Fruit fly (Drosophila melanogaster) whole organism, embryonic: Measurements from ENCODE around the gene Csk.
A peak's percentile ranks its signal among the peaks of the same experiment; 100 is the strongest.

Experiments used
- Asciz ChIP-seq: fragments of 200-800 bp; sonication (Bioruptor generic); optimal IDR thresholded peaks from 2 replicates; lab custom pipeline; 2017; ENCODE audit warnings: missing biosample characterization, mild to moderate bottlenecking, missing genetic modification characterization, missing genetic modification reagents
- Atf6 ChIP-seq: fragments of 200-800 bp; sonication (Bioruptor generic); IDR thresholded peaks from 2 replicates; pipeline ENCODE4 v1.3.6; 2022; ENCODE audit warnings: missing biosample characterization, missing genetic modification characterization
- BEAF-32 ChIP-seq: fragments of 200-800 bp; sonication (Bioruptor generic); optimal IDR thresholded peaks from 3 replicates; lab custom pipeline; 2017; ENCODE audit warnings: missing biosample characterization, missing genetic modification characterization, mild to moderate bottlenecking, moderate library complexity, missing genetic modification reagents
- Bgb ChIP-seq: fragments of 200-800 bp; sonication (Bioruptor generic); IDR thresholded peaks from 2 replicates; pipeline ENCODE4 v1.3.6; 2022; ENCODE audit warnings: missing biosample characterization, missing genetic modification characterization; ENCODE audit not compliant: partially characterized antibody
- CG12942 ChIP-seq: fragments of 200-800 bp; sonication (Bioruptor generic); optimal IDR thresholded peaks from 3 replicates; lab custom pipeline; 2016; ENCODE audit warnings: missing biosample characterization, missing genetic modification characterization
- CG14667 ChIP-seq: fragments of 200-800 bp; sonication (Bioruptor generic); IDR thresholded peaks from 2 replicates; pipeline ENCODE4 v1.3.6; 2022; ENCODE audit warnings: missing biosample characterization, missing genetic modification characterization
- CG15011 ChIP-seq: fragments of 200-800 bp; sonication (Bioruptor generic); optimal IDR thresholded peaks from 3 replicates; lab custom pipeline; 2018; ENCODE audit warnings: missing biosample characterization, mild to moderate bottlenecking, missing genetic modification characterization
- CG15479 ChIP-seq: fragments of 200-800 bp; sonication (Bioruptor generic); optimal IDR thresholded peaks from 3 replicates; lab custom pipeline; 2019; ENCODE audit warnings: missing biosample characterization, mild to moderate bottlenecking, missing genetic modification characterization, moderate library complexity
- CG1647 ChIP-seq: fragments of 200-800 bp; sonication (Bioruptor generic); optimal IDR thresholded peaks from 3 replicates; lab custom pipeline; 2016; ENCODE audit warnings: missing biosample characterization, missing genetic modification characterization
- CG17912 ChIP-seq: fragments of 200-800 bp; sonication (Bioruptor generic); optimal IDR thresholded peaks from 2 replicates; lab custom pipeline; 2018; ENCODE audit warnings: missing biosample characterization, mild to moderate bottlenecking, missing genetic modification characterization
- CG18011 ChIP-seq: fragments of 200-800 bp; sonication (Bioruptor generic); optimal IDR thresholded peaks from 2 replicates; lab custom pipeline; 2017; ENCODE audit warnings: missing biosample characterization, missing genetic modification characterization, mild to moderate bottlenecking, moderate library complexity, missing genotype
- CG18764 ChIP-seq: fragments of 200-800 bp; sonication (Bioruptor generic); optimal IDR thresholded peaks from 3 replicates; lab custom pipeline; 2016; ENCODE audit warnings: missing biosample characterization, missing genetic modification characterization
- CG2202 ChIP-seq: fragments of 200-800 bp; sonication (Bioruptor generic); optimal IDR thresholded peaks from 2 replicates; lab custom pipeline; 2018; ENCODE audit warnings: missing biosample characterization, mild to moderate bottlenecking, missing genetic modification characterization
- CG3838 ChIP-seq: fragments of 200-800 bp; sonication (Bioruptor generic); optimal IDR thresholded peaks from 3 replicates; lab custom pipeline; 2016; ENCODE audit warnings: missing biosample characterization, missing genetic modification characterization
- CG5180 ChIP-seq: fragments of 200-800 bp; sonication (Bioruptor generic); optimal IDR thresholded peaks from 3 replicates; lab custom pipeline; 2017; ENCODE audit warnings: missing biosample characterization, missing genetic modification characterization, mild to moderate bottlenecking, moderate library complexity, missing genetic modification reagents
- CG5245 ChIP-seq: fragments of 200-800 bp; sonication (Bioruptor generic); optimal IDR thresholded peaks from 3 replicates; lab custom pipeline; 2016; ENCODE audit warnings: missing biosample characterization, missing genetic modification characterization
- CG5953 ChIP-seq: fragments of 200-800 bp; sonication (Bioruptor generic); IDR thresholded peaks from 2 replicates; pipeline ENCODE4 v1.3.6; 2022; ENCODE audit warnings: missing biosample characterization, missing genetic modification characterization
- CG7271 ChIP-seq: fragments of 200-800 bp; sonication (Bioruptor generic); optimal IDR thresholded peaks from 2 replicates; lab custom pipeline; 2018; ENCODE audit warnings: missing biosample characterization, mild to moderate bottlenecking, missing genetic modification characterization, moderate library complexity
- CG8924 ChIP-seq: fragments of 200-800 bp; optimal IDR thresholded peaks from 3 replicates; lab custom pipeline; 2019; ENCODE audit warnings: missing biosample characterization, mild to moderate bottlenecking, missing genetic modification characterization, moderate library complexity
- CG9876 ChIP-seq: fragments of 200-800 bp; sonication (Bioruptor generic); optimal IDR thresholded peaks from 2 replicates; lab custom pipeline; 2016; ENCODE audit warnings: missing biosample characterization, missing genetic modification characterization
- CG9932 ChIP-seq: fragments of 200-800 bp; sonication (Bioruptor generic); IDR thresholded peaks from 2 replicates; pipeline ENCODE4 v1.3.6; 2022; ENCODE audit warnings: missing biosample characterization, missing genetic modification characterization
- Fer2 ChIP-seq: fragments of 200-800 bp; sonication (Bioruptor generic); optimal IDR thresholded peaks from 2 replicates; lab custom pipeline; 2018; ENCODE audit warnings: missing biosample characterization, mild to moderate bottlenecking, missing genetic modification characterization, moderate library complexity
- Lim3 ChIP-seq: fragments of 200-800 bp; sonication (Bioruptor generic); IDR thresholded peaks from 2 replicates; pipeline ENCODE4 v1.3.6; 2022; ENCODE audit warnings: missing biosample characterization, missing genetic modification characterization
- NC2β ChIP-seq: fragments of 200-800 bp; sonication (Bioruptor generic); optimal IDR thresholded peaks from 2 replicates; lab custom pipeline; 2016; ENCODE audit warnings: missing biosample characterization, missing genetic modification characterization
- Nf-YC ChIP-seq: fragments of 200-800 bp; optimal IDR thresholded peaks from 3 replicates; lab custom pipeline; 2019; ENCODE audit warnings: missing biosample characterization, mild to moderate bottlenecking, missing genetic modification characterization, moderate library complexity
- Optix ChIP-seq: fragments of 200-800 bp; sonication (Bioruptor generic); IDR thresholded peaks from 3 replicates; pipeline ENCODE4 v1.3.6; 2022; ENCODE audit warnings: missing biosample characterization, missing genetic modification characterization
- Xrp1 ChIP-seq: fragments of 200-800 bp; sonication (Bioruptor generic); IDR thresholded peaks from 2 replicates; pipeline ENCODE4 v1.3.6; 2022; ENCODE audit warnings: missing biosample characterization, missing genetic modification characterization
- YL-1 ChIP-seq: fragments of 200-800 bp; sonication (Bioruptor generic); optimal IDR thresholded peaks from 3 replicates; lab custom pipeline; 2017; ENCODE audit warnings: missing biosample characterization, mild to moderate bottlenecking, missing genetic modification characterization
- abd-A ChIP-seq: fragments of 200-800 bp; sonication (Bioruptor generic); optimal IDR thresholded peaks from 3 replicates; lab custom pipeline; 2019; ENCODE audit warnings: missing biosample characterization, mild to moderate bottlenecking, missing genetic modification characterization, moderate library complexity
- amos ChIP-seq: fragments of 200-800 bp; sonication (Bioruptor generic); IDR thresholded peaks from 2 replicates; pipeline ENCODE4 v1.3.6; 2022; ENCODE audit warnings: missing biosample characterization, missing genetic modification characterization; ENCODE audit not compliant: partially characterized antibody
- btn ChIP-seq: fragments of 200-800 bp; sonication (Bioruptor generic); optimal IDR thresholded peaks from 2 replicates; lab custom pipeline; 2016; ENCODE audit warnings: missing biosample characterization, missing genetic modification characterization
- cato ChIP-seq: fragments of 200-800 bp; sonication (Bioruptor generic); optimal IDR thresholded peaks from 2 replicates; lab custom pipeline; 2016; ENCODE audit warnings: missing biosample characterization, missing genetic modification characterization, borderline replicate concordance
- crol ChIP-seq: fragments of 200-800 bp; sonication (Bioruptor generic); IDR thresholded peaks from 2 replicates; pipeline ENCODE4 v1.3.6; 2022; ENCODE audit warnings: missing biosample characterization, missing genetic modification characterization
- ems ChIP-seq: fragments of 200-800 bp; sonication (Bioruptor generic); optimal IDR thresholded peaks from 3 replicates; lab custom pipeline; 2016; ENCODE audit warnings: missing biosample characterization, missing genetic modification characterization
- esg ChIP-seq: fragments of 200-800 bp; sonication (Bioruptor generic); conservative IDR thresholded peaks from 2 replicates; pipeline ENCODE4 v1.3.6; 2022; ENCODE audit warnings: missing biosample characterization, missing genetic modification characterization
- ewg ChIP-seq: fragments of 200-800 bp; sonication (Bioruptor generic); optimal IDR thresholded peaks from 3 replicates; lab custom pipeline; 2017; ENCODE audit warnings: mild to moderate bottlenecking, missing biosample characterization, missing genetic modification reagents, missing genetic modification characterization
- gsb ChIP-seq: fragments of 200-800 bp; sonication (Bioruptor generic); IDR thresholded peaks from 2 replicates; pipeline ENCODE4 v1.3.6; 2022; ENCODE audit warnings: missing biosample characterization, missing genetic modification characterization
- ken ChIP-seq: fragments of 200-800 bp; sonication (Bioruptor generic); IDR thresholded peaks from 3 replicates; pipeline ENCODE4 v1.3.6; 2022; ENCODE audit warnings: missing biosample characterization, missing genetic modification characterization
- lola ChIP-seq, 3 experiments: fragments of >200 bp in 2 of 3; fragments of 200-800 bp in 1 of 3; sonication (Bioruptor generic) in 1 of 3; optimal IDR thresholded peaks; 2 replicates each; lab custom pipeline; 2017 to 2019; ENCODE audit warnings: missing biosample characterization in 3 of 3, missing genetic modification characterization in 3 of 3, mild to moderate bottlenecking in 1 of 3, moderate library complexity in 1 of 3
- mirr ChIP-seq: fragments of 200-800 bp; sonication (Bioruptor generic); optimal IDR thresholded peaks from 3 replicates; lab custom pipeline; 2018; ENCODE audit warnings: missing biosample characterization, mild to moderate bottlenecking, missing genetic modification characterization
- oc ChIP-seq: fragments of 200-800 bp; sonication (Bioruptor generic); optimal IDR thresholded peaks from 2 replicates; lab custom pipeline; 2018; ENCODE audit warnings: missing biosample characterization, mild to moderate bottlenecking, missing genetic modification characterization, moderate library complexity
- otp ChIP-seq: fragments of 200-800 bp; sonication (Bioruptor generic); IDR thresholded peaks from 3 replicates; pipeline ENCODE4, ENCODE4 v1.3.6; 2022; ENCODE audit warnings: missing biosample characterization, missing genetic modification characterization
- peb ChIP-seq: fragments of 200-800 bp; sonication (Bioruptor generic); IDR thresholded peaks from 2 replicates; pipeline ENCODE4 v1.3.6; 2022; ENCODE audit warnings: missing biosample characterization, missing genetic modification characterization
- pum ChIP-seq: fragments of 200-800 bp; sonication (Bioruptor generic); optimal IDR thresholded peaks from 2 replicates; lab custom pipeline; 2016; ENCODE audit warnings: missing biosample characterization, missing genetic modification characterization
- shn ChIP-seq: fragments of 200-800 bp; sonication (Bioruptor generic); optimal IDR thresholded peaks from 3 replicates; lab custom pipeline; 2016; ENCODE audit warnings: missing biosample characterization, missing genetic modification characterization
- sima ChIP-seq: fragments of 200-800 bp; sonication (Bioruptor generic); optimal IDR thresholded peaks from 2 replicates; lab custom pipeline; 2016; ENCODE audit warnings: missing biosample characterization, missing genetic modification characterization
- slp2 ChIP-seq: fragments of 200-800 bp; sonication (Bioruptor generic); optimal IDR thresholded peaks from 2 replicates; lab custom pipeline; 2016; ENCODE audit warnings: missing biosample characterization, missing genetic modification characterization
- toy ChIP-seq: fragments of 200-800 bp; sonication (Bioruptor generic); IDR thresholded peaks from 2 replicates; pipeline ENCODE4 v1.3.6; 2022; ENCODE audit warnings: missing biosample characterization, missing genetic modification characterization
- unpg ChIP-seq: fragments of 200-800 bp; sonication (Bioruptor generic); optimal IDR thresholded peaks from 3 replicates; lab custom pipeline; 2018; ENCODE audit warnings: missing biosample characterization, mild to moderate bottlenecking, missing genetic modification characterization, moderate library complexity
- vnd ChIP-seq: fragments of 200-800 bp; sonication (Bioruptor generic); IDR thresholded peaks from 3 replicates; pipeline ENCODE4 v1.3.6; 2022; ENCODE audit warnings: missing biosample characterization, missing genetic modification characterization; ENCODE audit not compliant: partially characterized antibody
- vvl ChIP-seq: fragments of 200-800 bp; sonication (Bioruptor generic); IDR thresholded peaks from 2 replicates; pipeline ENCODE4 v1.3.6; 2022; ENCODE audit warnings: missing biosample characterization, missing genetic modification characterization

Csk gene

DNA sequence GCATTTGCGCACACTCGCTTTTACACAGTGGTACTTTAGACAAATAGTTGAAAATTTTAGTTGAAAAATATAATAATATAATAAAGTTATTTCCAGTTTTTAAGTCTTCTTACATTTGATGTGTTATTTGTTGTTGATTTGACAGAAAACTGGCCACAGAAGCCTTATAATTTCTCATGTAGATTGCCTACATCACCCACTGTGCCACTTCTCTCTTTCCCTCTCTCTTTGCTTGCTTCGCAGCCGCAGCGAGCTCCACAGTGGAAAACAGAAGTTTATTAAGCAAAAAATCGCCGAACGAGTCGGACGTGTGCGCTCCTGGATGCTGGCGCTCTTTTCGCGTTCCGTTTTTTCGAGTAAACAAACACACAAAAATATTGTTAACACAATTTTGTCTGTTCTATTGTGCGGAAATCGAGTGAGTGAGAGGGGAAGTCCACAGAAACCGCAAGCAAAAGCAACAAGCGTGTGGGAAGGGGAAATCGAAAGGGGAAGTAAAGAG is 5.4 kb upstream of the Csk start, which contains the start of gene CG42327 (continued):
- TF ChIP-seq CG15479 (GFP tag; lab: Kevin White, UChicago) (peak; percentile 63), CG5245 (GFP tag; lab: Kevin White, UChicago) (peak; percentile 88), ken (GFP tag; lab: Robert Waterston, UW) (peak; percentile 97), Atf6 (GFP tag; lab: Robert Waterston, UW) (peak; percentile 91), CG9876 (peak; percentile 45), CG7271 (tag; lab: Kevin White, UChicago) (peak; percentile 88), CG18764 (peak; percentile 90), Asciz (peak; percentile 96), otp (GFP tag; lab: Robert Waterston, UW) (peak; percentile 97), CG8924 (tag; lab: Kevin White, UChicago) (peak; percentile 95), CG18011 (GFP tag; lab: Kevin White, UChicago) (peak; percentile 76), CG14667 (peak; percentile 92), sima (GFP tag; lab: Kevin White, UChicago) (peak; percentile 16), abd-A (tag; lab: Kevin White, UChicago) (peak; percentile 58), Bgb (GFP tag; lab: Robert Waterston, UW) (peak; percentile 50), btn (GFP tag; lab: Kevin White, UChicago) (peak; percentile 79), CG9932 (GFP tag; lab: Robert Waterston, UW) (peak; percentile 80), CG5180 (GFP tag; lab: Kevin White, UChicago) (peak; percentile 75), Xrp1 (GFP tag; lab: Robert Waterston, UW) (peak; percentile 98), peb (peak; percentile 93), YL-1 (GFP tag; lab: Kevin White, UChicago) (peak; percentile 68), esg (GFP tag; lab: Robert Waterston, UW) (peak; percentile 94), CG5953 (GFP tag; lab: Robert Waterston, UW) (peak; percentile 98), oc (tag; lab: Kevin White, UChicago) (peak; percentile 98), NC2β (GFP tag; lab: Kevin White, UChicago) (peak; percentile 84), ems (GFP tag; lab: Kevin White, UChicago) (peak; percentile 85), lola (GFP tag; optimal IDR thresholded peaks at IDR 0.05; lab: Kevin White, UChicago) (peak in 1 of 3 experiments; percentile 91), toy (peak; percentile 80), Fer2 (tag; lab: Kevin White, UChicago) (peak; percentile 48), CG1647 (GFP tag; lab: Kevin White, UChicago) (peak; percentile 64), ewg (GFP tag; lab: Kevin White, UChicago) (peak; percentile 98), CG15011 (GFP tag; lab: Kevin White, UChicago) (peak; percentile 80), vnd (GFP tag; lab: Robert Waterston, UW) (no peak)

DNA sequence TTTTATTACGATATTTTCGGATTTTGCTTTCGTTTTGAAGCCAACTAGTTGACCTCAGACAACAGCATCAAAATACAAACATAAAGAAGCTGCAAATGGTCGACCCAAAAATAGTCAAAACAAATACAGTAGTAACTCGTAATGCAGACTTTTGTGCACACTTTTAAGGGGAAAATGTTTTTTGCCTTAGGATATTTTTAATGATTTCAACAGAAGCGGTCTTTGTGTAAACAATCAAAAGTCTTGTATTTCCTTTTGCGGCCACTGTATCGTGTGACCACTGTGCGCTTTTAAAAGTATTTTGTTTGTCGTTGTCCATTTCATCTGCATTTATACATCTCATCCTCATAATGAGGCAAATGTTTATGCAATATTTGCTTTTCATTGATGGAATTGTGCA is 1.1 kb downstream of the Csk start:
- peak; percentile 92 for TF ChIP-seq shn (GFP tag; lab: Kevin White, UChicago)
- peak; percentile 9 for TF ChIP-seq BEAF-32 (GFP tag; lab: Kevin White, UChicago)
- TF ChIP-seq CG12942 (GFP tag; lab: Kevin White, UChicago): peak; percentile 95
- peak; percentile 91 for TF ChIP-seq CG17912 (GFP tag; lab: Kevin White, UChicago)
- peak; percentile 91 for TF ChIP-seq CG3838
- TF ChIP-seq gsb (GFP tag; lab: Robert Waterston, UW): peak; percentile 96
- peak; percentile 98 for TF ChIP-seq mirr (GFP tag; lab: Kevin White, UChicago)
- peak; percentile 67 for TF ChIP-seq crol (GFP tag; lab: Robert Waterston, UW)
- no peak for TF ChIP-seq amos (GFP tag; lab: Robert Waterston, UW)
- TF ChIP-seq slp2 (GFP tag; lab: Kevin White, UChicago): peak; percentile 94
- peak; percentile 96 for TF ChIP-seq pum (GFP tag; lab: Kevin White, UChicago)
- peak; percentile 41 for TF ChIP-seq CG2202 (tag; lab: Kevin White, UChicago)
- TF ChIP-seq Optix (GFP tag; lab: Robert Waterston, UW): peak; percentile 95
- TF ChIP-seq cato (GFP tag; lab: Kevin White, UChicago): peak; percentile 85
- peak; percentile 96 for TF ChIP-seq unpg (GFP tag; lab: Kevin White, UChicago)
- TF ChIP-seq vvl (GFP tag; lab: Robert Waterston, UW): peak; percentile 99
- TF ChIP-seq Nf-YC (tag; lab: Kevin White, UChicago): peak; percentile 88
- TF ChIP-seq Lim3 (GFP tag; lab: Robert Waterston, UW): peak; percentile 91
